Worm (Caenorhabditis elegans): ENCODE data around the gene M106.2.

M106.2 gene

ce11 chrII:10860840-10861239 lies 11.0 kb upstream of the M106.2 start, which contains the start of gene M106.3 (continued):
- TF ChIP-seq daf-12 (tag; optimal IDR thresholded peaks at IDR 0.05): no peak

- TF ChIP-seq dmd-6 (GFP tag; IDR thresholded peaks at IDR 0.05) (peak; percentile 61), dmd-8 (GFP tag; IDR thresholded peaks at IDR 0.05) (no peak), mep-1 (tag; optimal IDR thresholded peaks at IDR 0.05) (no peak), nhr-28 (tag; optimal IDR thresholded peaks at IDR 0.05) (peak; percentile 58), lin-39 (tag; optimal IDR thresholded peaks at IDR 0.05) (no peak), ZK337.2 (GFP tag; IDR thresholded peaks at IDR 0.05) (no peak), F10B5.3 (tag; optimal IDR thresholded peaks at IDR 0.05) (no peak), ceh-62 (tag; optimal IDR thresholded peaks at IDR 0.05) (no peak)
Observed at ce11 chrII:10859359-10859758, 9.6 kb upstream of the M106.2 start.

ce11 chrII:10857077-10857476 lies 7.3 kb upstream of the M106.2 start, which contains the start of gene M106.7:
Gene M106.7 (minus strand): TSS chrII:10857177.
- TF ChIP-seq D1046.2 (GFP tag; IDR thresholded peaks at IDR 0.05) (no peak), zag-1 (tag; optimal IDR thresholded peaks at IDR 0.05) (no peak), dve-1 (tag; optimal IDR thresholded peaks at IDR 0.05; ENCODE audit: insufficient read depth) (peak; percentile 10), fkh-10 (GFP tag; optimal IDR thresholded peaks at IDR 0.05) (no peak), daf-16 (GFP tag; optimal IDR thresholded peaks at IDR 0.05) (no peak), daf-16 (tag; optimal IDR thresholded peaks at IDR 0.05) (peak; percentile 1), spr-3 (GFP tag; optimal IDR thresholded peaks at IDR 0.05) (no peak), zip-2 (tag; optimal IDR thresholded peaks at IDR 0.05) (no peak)

ce11 chrII:10852880-10853279 lies 3.1 kb upstream of the M106.2 start:
- TF ChIP-seq F37D6.2 (tag; optimal IDR thresholded peaks at IDR 0.05) (no peak), lsy-2 (tag; optimal IDR thresholded peaks at IDR 0.05) (peak in 1 of 2 experiments; percentile 5), Y75B8A.6 (GFP tag; IDR thresholded peaks at IDR 0.05) (no peak)

ce11 chrII:10851110-10851509 lies 1.3 kb upstream of the M106.2 start:
- no peak for TF ChIP-seq ceh-62 (tag; optimal IDR thresholded peaks at IDR 0.05)
- peak; percentile 48 for TF ChIP-seq dpl-1 (GFP tag; optimal IDR thresholded peaks at IDR 0.05)
- no peak for TF ChIP-seq F44E2.7 (GFP tag; IDR thresholded peaks at IDR 0.05)
- no peak for TF ChIP-seq nhr-111 (GFP tag; optimal IDR thresholded peaks at IDR 0.05)
- TF ChIP-seq ces-1 (GFP tag; optimal IDR thresholded peaks at IDR 0.05): no peak
- no peak for TF ChIP-seq unc-130 (GFP tag; optimal IDR thresholded peaks at IDR 0.05)
- no peak for TF ChIP-seq zip-2 (tag; optimal IDR thresholded peaks at IDR 0.05)
- TF ChIP-seq dmd-6 (GFP tag; IDR thresholded peaks at IDR 0.05): peak; percentile 97
- TF ChIP-seq zfp-3 (GFP tag; conservative IDR thresholded peaks at IDR 0.05): peak; percentile 62; the same call in 1 of the 2 replicates
- TF ChIP-seq duxl-1 (tag; optimal IDR thresholded peaks at IDR 0.05; ENCODE audit: poor library complexity): no peak
- peak; percentile 98 for TF ChIP-seq tra-1 (GFP tag; IDR thresholded peaks at IDR 0.05)
- TF ChIP-seq T26A8.4 (GFP tag; IDR thresholded peaks at IDR 0.05): peak; percentile 66
- TF ChIP-seq Y5F2A.4 (GFP tag; optimal IDR thresholded peaks at IDR 0.05): no peak
- no peak for TF ChIP-seq vab-7 (GFP tag; IDR thresholded peaks at IDR 0.05)
- TF ChIP-seq F37D6.2 (tag; optimal IDR thresholded peaks at IDR 0.05): no peak
- no peak for TF ChIP-seq egl-27 (tag; optimal IDR thresholded peaks at IDR 0.05)
- no peak for TF ChIP-seq attf-4 (tag; optimal IDR thresholded peaks at IDR 0.05)
- no peak for TF ChIP-seq zip-11 (GFP tag; IDR thresholded peaks at IDR 0.05)
- TF ChIP-seq saeg-2 (GFP tag; IDR thresholded peaks at IDR 0.05): peak; percentile 59; the same call in 1 of the 2 replicates
- no peak for TF ChIP-seq R02D3.7 (tag; optimal IDR thresholded peaks at IDR 0.05)
- no peak for TF ChIP-seq dmd-9 (GFP tag; IDR thresholded peaks at IDR 0.05)
- TF ChIP-seq mxl-3 (GFP tag; optimal IDR thresholded peaks at IDR 0.05): peak; percentile 91
- no peak for TF ChIP-seq lin-39 (tag; optimal IDR thresholded peaks at IDR 0.05)
- peak; percentile 50 for TF ChIP-seq mes-2 (tag; optimal IDR thresholded peaks at IDR 0.05; ENCODE audit: poor library complexity, severe bottlenecking)
- no peak for TF ChIP-seq skn-1 (tag; optimal IDR thresholded peaks at IDR 0.05)
- TF ChIP-seq snpc-1.2 (GFP tag; IDR thresholded peaks at IDR 0.05): no peak
- peak in 1 of 2 experiments; percentile 84 for TF ChIP-seq daf-16 (GFP tag; optimal IDR thresholded peaks at IDR 0.05)
- peak; percentile 71 for TF ChIP-seq daf-16 (tag; optimal IDR thresholded peaks at IDR 0.05)
- no peak for TF ChIP-seq F49E8.2 (tag; optimal IDR thresholded peaks at IDR 0.05; ENCODE audit: borderline replicate concordance)
- peak; percentile 62 for TF ChIP-seq set-16 (GFP tag; IDR thresholded peaks at IDR 0.05)
- no peak for TF ChIP-seq zag-1 (tag; optimal IDR thresholded peaks at IDR 0.05)
- TF ChIP-seq ztf-7 (tag; optimal IDR thresholded peaks at IDR 0.05): peak; percentile 48
